Worm (Caenorhabditis elegans) whole organism, L4/young adult: Measurements from ENCODE around the gene C07A9.13.

Experiments
- W03F9.2 ChIP-seq: fragments of 150-350 bp; optimal IDR thresholded peaks from 2 replicates; lab custom pipeline; 2014; ENCODE audit warnings: missing biosample characterization, missing genetic modification characterization
- dao-5 ChIP-seq: sonication (generic microtip); optimal IDR thresholded peaks from 2 replicates; lab custom pipeline; 2016; ENCODE audit warnings: missing genotype, missing genetic modification characterization, moderate library complexity, missing compliant biosample characterization
- him-1 ChIP-seq: sonication (generic microtip); optimal IDR thresholded peaks from 2 replicates; lab custom pipeline; 2016; ENCODE audit warnings: missing genotype, missing genetic modification reagents, missing genetic modification characterization, missing compliant biosample characterization

DNA sequence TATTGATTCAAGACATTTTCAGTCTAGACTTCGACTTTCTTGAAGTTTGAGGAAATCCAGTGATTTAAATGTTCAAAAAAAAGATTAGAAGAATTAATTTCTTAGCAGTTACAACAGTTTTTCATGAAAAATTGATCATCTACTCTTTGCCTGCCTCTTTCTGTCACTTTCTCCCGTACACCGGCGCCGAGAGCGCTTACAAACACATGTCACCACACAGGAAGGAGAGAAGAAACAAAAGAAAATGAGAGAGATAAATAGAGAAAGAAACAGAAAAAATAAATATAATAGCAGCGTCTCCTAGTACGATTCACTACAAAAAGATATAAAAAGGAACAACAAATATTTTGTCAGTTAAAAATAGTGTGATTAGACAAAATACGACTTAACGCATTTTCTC is 14.4 kb downstream of the C07A9.13 start:
- TF ChIP-seq him-1 (tag; lab: Kevin White, UChicago): no peak
- TF ChIP-seq dao-5: no peak
- no peak for TF ChIP-seq W03F9.2 (tag; lab: Kevin White, UChicago)
